Fruit fly (Drosophila melanogaster): ENCODE results near the gene Unc-76.

DNA sequence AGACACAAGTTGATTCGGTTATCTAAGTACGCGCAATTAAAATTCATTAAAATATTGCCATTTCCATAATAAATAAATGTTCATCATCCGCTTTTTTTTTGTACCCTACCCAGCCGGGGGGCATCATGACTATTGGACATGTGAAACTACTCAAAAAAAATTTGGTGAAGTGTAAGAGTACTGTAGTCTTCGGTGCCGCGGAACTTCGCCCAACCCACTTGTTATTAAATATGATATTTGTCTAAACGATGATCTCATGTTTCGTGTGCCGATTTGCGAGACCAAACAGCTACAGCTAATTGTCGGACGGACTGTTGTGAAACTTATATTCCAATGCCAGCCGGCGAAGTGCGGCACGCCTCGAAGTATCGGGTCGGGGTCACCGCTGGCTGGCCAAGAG is 8.4 kb downstream of the Unc-76 start:
- TF ChIP-seq insv (optimal IDR thresholded peaks at IDR 0.05) = no peak
- no peak for TF ChIP-seq ttk (optimal IDR thresholded peaks at IDR 0.05)
- TF ChIP-seq h (optimal IDR thresholded peaks at IDR 0.05) = no peak
- TF ChIP-seq Myc (optimal IDR thresholded peaks at IDR 0.05) = no peak
- TF ChIP-seq psq (optimal IDR thresholded peaks at IDR 0.05) = no peak
